Worm (Caenorhabditis elegans) whole organism, midembryonic: ENCODE results near the gene T11F8.12.

ENCODE experiments used
- T22C8.4 ChIP-seq: fragments of 200-800 bp; sonication (Bioruptor generic); IDR thresholded peaks from 2 replicates; pipeline ENCODE4 v1.3.6; 2022; ENCODE audit warnings: missing genetic modification characterization, missing compliant biosample characterization
- cog-1 ChIP-seq: sonication (generic microtip); optimal IDR thresholded peaks from 2 replicates; lab custom pipeline; 2016; ENCODE audit warnings: missing genetic modification characterization, missing compliant biosample characterization
- flt-1 ChIP-seq: fragments of 200-800 bp; sonication (Bioruptor generic); IDR thresholded peaks from 2 replicates; pipeline ENCODE4 v1.3.6; 2022; ENCODE audit warnings: missing genetic modification characterization, missing compliant biosample characterization
- klf-2 ChIP-seq: fragments of 200-800 bp; sonication (Bioruptor generic); conservative IDR thresholded peaks from 2 replicates; pipeline ENCODE4 v1.3.6; 2022; ENCODE audit warnings: missing genetic modification reagents, missing genetic modification characterization, missing compliant biosample characterization
- med-1 ChIP-seq: sonication (generic microtip); optimal IDR thresholded peaks from 2 replicates; lab custom pipeline; 2017; ENCODE audit warnings: missing genetic modification characterization, mild to moderate bottlenecking, missing compliant biosample characterization, antibody characterized with exemption, missing genetic modification reagents; ENCODE audit not compliant: insufficient read depth
- ref-1 ChIP-seq: fragments of 200-800 bp; sonication (Bioruptor generic); conservative IDR thresholded peaks from 2 replicates; pipeline ENCODE4 v1.3.6; 2022; ENCODE audit warnings: missing genetic modification reagents, missing genetic modification characterization, missing compliant biosample characterization
- tab-1 ChIP-seq: fragments of 200-800 bp; sonication (Bioruptor generic); IDR thresholded peaks from 2 replicates; pipeline ENCODE4 v1.3.6; 2022; ENCODE audit warnings: missing genetic modification characterization, missing compliant biosample characterization
- ztf-23 ChIP-seq: fragments of 200-800 bp; sonication (Bioruptor generic); IDR thresholded peaks from 2 replicates; pipeline ENCODE4 v1.3.6; 2022; ENCODE audit warnings: missing genetic modification reagents, missing genetic modification characterization, missing compliant biosample characterization
- ztf-29 ChIP-seq: fragments of 200-800 bp; sonication (Bioruptor generic); IDR thresholded peaks from 2 replicates; pipeline ENCODE4 v1.3.6; 2022; ENCODE audit warnings: missing genetic modification reagents, missing genetic modification characterization, missing compliant biosample characterization

T11F8.12 gene

DNA sequence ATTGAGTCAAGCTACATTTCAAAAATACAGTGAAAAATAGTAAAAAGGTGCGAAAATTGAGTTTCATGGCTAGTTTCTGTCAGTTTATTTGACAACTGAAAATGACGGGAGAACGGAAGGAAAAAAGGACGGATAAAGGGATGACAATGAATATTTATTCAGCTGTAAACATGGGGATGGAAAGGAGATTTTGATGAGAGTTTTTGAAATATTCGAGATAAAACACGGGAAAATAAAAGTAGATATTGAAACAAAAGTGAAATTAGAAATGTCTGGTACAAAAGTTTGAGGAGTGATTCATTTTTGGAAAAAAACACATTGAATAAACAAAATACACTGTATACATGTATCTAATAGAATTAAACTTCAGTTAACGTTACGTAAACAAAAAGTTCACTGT, at the start of gene T11F8.12:
T11F8.12 (minus strand) TSS at position 101 of the 400 bp plus-strand sequence.
- TF ChIP-seq klf-2 (GFP tag; lab: Robert Waterston, UW) (no peak), ztf-23 (GFP tag; lab: Robert Waterston, UW) (no peak), T22C8.4 (GFP tag; lab: Robert Waterston, UW) (no peak), cog-1 (tag; lab: Kevin White, UChicago) (no peak), ref-1 (GFP tag; lab: Robert Waterston, UW) (no peak), ztf-29 (GFP tag; lab: Robert Waterston, UW) (no peak), flt-1 (GFP tag; lab: Robert Waterston, UW) (no peak), med-1 (GFP tag; lab: Kevin White, UChicago) (no peak), tab-1 (GFP tag; lab: Robert Waterston, UW) (no peak)

ce11 chrIV:5530980-5531379, 48.8 kb upstream of the T11F8.12 start:
- TF ChIP-seq ref-1 (GFP tag; lab: Robert Waterston, UW) = no peak
- TF ChIP-seq klf-2 (GFP tag; lab: Robert Waterston, UW) = no peak
- no peak for TF ChIP-seq med-1 (GFP tag; lab: Kevin White, UChicago)
- no peak for TF ChIP-seq tab-1 (GFP tag; lab: Robert Waterston, UW)
- no peak for TF ChIP-seq cog-1 (tag; lab: Kevin White, UChicago)
- TF ChIP-seq T22C8.4 (GFP tag; lab: Robert Waterston, UW) = no peak
- no peak for TF ChIP-seq ztf-29 (GFP tag; lab: Robert Waterston, UW)
- no peak for TF ChIP-seq flt-1 (GFP tag; lab: Robert Waterston, UW)
- no peak for TF ChIP-seq ztf-23 (GFP tag; lab: Robert Waterston, UW)

DNA sequence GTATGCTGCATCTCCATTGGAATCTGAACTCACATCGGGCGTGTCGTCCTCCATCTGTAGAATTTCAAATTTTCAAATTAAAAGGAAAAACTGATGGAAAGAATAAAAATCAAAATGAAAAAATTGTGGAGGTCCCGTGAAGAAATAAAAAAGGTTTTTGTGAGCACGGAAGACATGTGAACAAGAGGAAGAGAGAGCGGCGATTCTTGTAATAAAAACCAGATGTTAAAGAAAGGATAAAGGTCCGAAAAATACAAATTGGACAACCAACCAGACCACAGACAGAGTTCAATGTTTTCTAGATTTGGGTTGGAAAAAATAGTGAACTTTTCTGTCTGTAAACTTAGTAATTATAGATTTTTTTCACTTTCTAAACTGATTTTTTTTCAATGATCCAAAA, 46.2 kb upstream of the T11F8.12 start, which contains the start of gene unc-5:
unc-5 (minus strand) TSS at position 54 of the 400 bp plus-strand sequence.
- no peak for TF ChIP-seq klf-2 (GFP tag; lab: Robert Waterston, UW)
- TF ChIP-seq ref-1 (GFP tag; lab: Robert Waterston, UW) = no peak
- no peak for TF ChIP-seq cog-1 (tag; lab: Kevin White, UChicago)

ce11 chrIV:5526711-5527383, 44.7 kb upstream of the T11F8.12 start:
- TF ChIP-seq klf-2 (GFP tag; lab: Robert Waterston, UW) = 0 out of 2 replicates have a peak, but pooled peaks have one; percentile 23
- no peak for TF ChIP-seq med-1 (GFP tag; lab: Kevin White, UChicago)
- no peak for TF ChIP-seq T22C8.4 (GFP tag; lab: Robert Waterston, UW)
- TF ChIP-seq cog-1 (tag; lab: Kevin White, UChicago) = peak; percentile 45

- TF ChIP-seq klf-2 (GFP tag; lab: Robert Waterston, UW) = no peak
- no peak for TF ChIP-seq T22C8.4 (GFP tag; lab: Robert Waterston, UW)
- no peak for TF ChIP-seq med-1 (GFP tag; lab: Kevin White, UChicago)
Observed at ce11 chrIV:5519044-5519443, 36.9 kb upstream of the T11F8.12 start.

DNA sequence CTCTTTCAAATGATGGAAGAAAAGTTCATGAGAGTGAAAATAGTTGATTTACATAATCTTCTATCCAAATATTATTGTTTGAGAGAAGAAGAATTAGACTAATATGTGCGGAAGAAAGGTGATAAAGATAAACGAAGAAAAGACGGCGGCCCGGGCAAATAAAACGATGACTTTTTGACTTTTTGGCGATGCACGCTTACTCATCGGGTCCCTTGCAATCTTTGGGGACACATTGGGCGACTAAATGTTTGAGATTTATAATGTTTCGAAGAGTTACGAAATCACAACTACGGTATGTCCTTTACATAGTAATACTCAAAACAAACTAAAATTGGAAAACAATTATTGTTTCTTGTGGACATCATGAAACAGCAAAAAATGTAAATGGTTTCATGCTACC, 32.7 kb upstream of the T11F8.12 start:
- TF ChIP-seq ztf-23 (GFP tag; lab: Robert Waterston, UW) = no peak
- TF ChIP-seq T22C8.4 (GFP tag; lab: Robert Waterston, UW) = no peak
- no peak for TF ChIP-seq klf-2 (GFP tag; lab: Robert Waterston, UW)
- TF ChIP-seq cog-1 (tag; lab: Kevin White, UChicago) = no peak
- no peak for TF ChIP-seq med-1 (GFP tag; lab: Kevin White, UChicago)

DNA sequence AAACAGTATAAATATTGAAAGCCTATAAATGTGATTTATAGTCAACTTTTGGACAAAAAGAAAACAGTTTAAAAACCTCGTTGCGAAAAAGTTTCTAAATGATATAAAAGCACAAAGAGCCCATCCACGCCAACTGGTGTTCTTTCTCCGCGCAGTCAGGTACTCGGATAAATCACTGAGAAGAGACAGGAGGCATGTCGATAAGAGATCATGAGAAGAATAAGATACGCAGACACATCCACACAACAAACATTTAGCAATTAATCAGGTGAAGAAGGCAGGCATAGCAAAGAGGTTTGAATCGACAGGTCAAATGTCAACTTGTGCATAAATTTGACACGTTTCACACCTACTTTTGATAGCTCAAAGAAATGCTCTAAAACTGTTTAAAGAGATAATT, 25.6 kb upstream of the T11F8.12 start:
- TF ChIP-seq cog-1 (tag; lab: Kevin White, UChicago) = peak; percentile 19
- TF ChIP-seq tab-1 (GFP tag; lab: Robert Waterston, UW) = no peak

DNA sequence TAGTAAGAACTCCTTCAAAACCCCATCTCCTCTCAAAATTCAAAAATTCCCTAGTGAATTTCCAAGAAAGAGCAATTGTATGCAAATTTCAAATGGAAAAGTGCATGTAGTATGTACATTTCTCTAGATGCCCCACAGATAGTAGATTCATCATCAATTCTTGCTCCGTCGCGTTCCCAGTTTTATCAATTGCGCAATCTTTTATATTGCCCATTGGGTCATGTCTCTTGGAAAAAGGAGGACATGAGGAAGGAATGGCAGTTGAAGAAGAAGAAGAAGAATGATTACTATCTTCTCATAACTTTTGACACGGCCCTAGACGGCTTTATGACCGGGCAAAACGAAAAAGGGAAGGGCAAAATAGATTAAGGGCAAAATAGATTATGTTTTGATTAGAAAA, 24.5 kb upstream of the T11F8.12 start:
- TF ChIP-seq flt-1 (GFP tag; lab: Robert Waterston, UW) = no peak
- no peak for TF ChIP-seq ztf-23 (GFP tag; lab: Robert Waterston, UW)
- no peak for TF ChIP-seq cog-1 (tag; lab: Kevin White, UChicago)
- no peak for TF ChIP-seq med-1 (GFP tag; lab: Kevin White, UChicago)
- no peak for TF ChIP-seq klf-2 (GFP tag; lab: Robert Waterston, UW)
- TF ChIP-seq tab-1 (GFP tag; lab: Robert Waterston, UW) = no peak
- TF ChIP-seq ztf-29 (GFP tag; lab: Robert Waterston, UW) = no peak
- TF ChIP-seq ref-1 (GFP tag; lab: Robert Waterston, UW) = no peak
- no peak for TF ChIP-seq T22C8.4 (GFP tag; lab: Robert Waterston, UW)

- no peak for TF ChIP-seq ref-1 (GFP tag; lab: Robert Waterston, UW)
- TF ChIP-seq T22C8.4 (GFP tag; lab: Robert Waterston, UW) = no peak
- TF ChIP-seq flt-1 (GFP tag; lab: Robert Waterston, UW) = no peak
- TF ChIP-seq ztf-23 (GFP tag; lab: Robert Waterston, UW) = no peak
- TF ChIP-seq ztf-29 (GFP tag; lab: Robert Waterston, UW) = no peak
- TF ChIP-seq med-1 (GFP tag; lab: Kevin White, UChicago) = no peak
- no peak for TF ChIP-seq cog-1 (tag; lab: Kevin White, UChicago)
- TF ChIP-seq tab-1 (GFP tag; lab: Robert Waterston, UW) = no peak
- no peak for TF ChIP-seq klf-2 (GFP tag; lab: Robert Waterston, UW)
Observed at ce11 chrIV:5502610-5503009, 20.5 kb upstream of the T11F8.12 start.

DNA sequence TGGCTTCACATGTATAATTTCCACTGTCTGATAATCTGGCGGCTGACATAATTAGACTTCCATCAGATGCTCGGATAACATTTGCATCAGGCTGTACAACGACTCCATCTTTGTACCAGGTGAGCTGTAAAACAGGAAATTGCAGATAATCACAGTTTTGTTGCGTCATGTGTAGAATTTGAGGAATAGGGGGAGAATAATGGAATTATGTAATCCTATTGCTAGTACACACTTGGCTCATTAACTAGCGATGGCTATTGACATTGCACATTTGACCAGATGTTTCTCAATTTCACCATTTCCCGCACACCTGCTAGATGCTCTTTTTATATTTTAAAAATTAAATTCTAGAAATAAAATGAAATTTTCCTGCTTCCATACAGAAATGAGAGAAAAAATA, 19.3 kb upstream of the T11F8.12 start:
- TF ChIP-seq cog-1 (tag; lab: Kevin White, UChicago) (no peak), tab-1 (GFP tag; lab: Robert Waterston, UW) (no peak), ztf-29 (GFP tag; lab: Robert Waterston, UW) (no peak), med-1 (GFP tag; lab: Kevin White, UChicago) (no peak), ztf-23 (GFP tag; lab: Robert Waterston, UW) (no peak)
